Fruit fly (Drosophila melanogaster) whole organism, embryonic: ENCODE data around the gene MtnE.
A peak's percentile ranks its signal among the peaks of the same experiment; 100 is the strongest.

Experiments used
- Abd-B ChIP-seq: fragments of 200-800 bp; sonication (Bioruptor generic); optimal IDR thresholded peaks from 2 replicates; lab custom pipeline; 2018; ENCODE audit warnings: missing biosample characterization, mild to moderate bottlenecking, missing genetic modification characterization, moderate library complexity
- Atf6 ChIP-seq: fragments of 200-800 bp; sonication (Bioruptor generic); IDR thresholded peaks from 2 replicates; pipeline ENCODE4 v1.3.6; 2022; ENCODE audit warnings: missing biosample characterization, missing genetic modification characterization
- B-H1 ChIP-seq: fragments of 200-800 bp; sonication (Bioruptor generic); IDR thresholded peaks from 3 replicates; pipeline ENCODE4 v1.3.6; 2022; ENCODE audit warnings: missing biosample characterization, missing genetic modification characterization
- BtbVII ChIP-seq: fragments of 200-800 bp; sonication (Bioruptor generic); optimal IDR thresholded peaks from 3 replicates; lab custom pipeline; 2017; ENCODE audit warnings: missing biosample characterization, mild to moderate bottlenecking, missing genetic modification characterization
- CG10959 ChIP-seq: fragments of 200-800 bp; sonication (Bioruptor generic); IDR thresholded peaks from 2 replicates; pipeline ENCODE4 v1.3.6; 2022; ENCODE audit warnings: missing biosample characterization, missing genetic modification characterization
- CG11085 ChIP-seq: fragments of 200-800 bp; sonication (Bioruptor generic); IDR thresholded peaks from 2 replicates; pipeline ENCODE4 v1.3.6; 2022; ENCODE audit warnings: missing biosample characterization, missing genetic modification characterization
- CG11093 ChIP-seq: fragments of 200-800 bp; sonication (Bioruptor generic); IDR thresholded peaks from 3 replicates; pipeline ENCODE4 v1.3.6; 2022; ENCODE audit warnings: missing biosample characterization, missing genetic modification characterization
- CG11247 ChIP-seq: fragments of 200-800 bp; sonication (Bioruptor generic); IDR thresholded peaks from 2 replicates; pipeline ENCODE4 v1.3.6; 2022; ENCODE audit warnings: missing biosample characterization, missing genetic modification characterization
- CG14441 ChIP-seq: fragments of 200-800 bp; sonication (Bioruptor generic); IDR thresholded peaks from 2 replicates; pipeline ENCODE4 v1.3.6; 2022; ENCODE audit warnings: missing biosample characterization, missing genetic modification characterization
- CG1603 ChIP-seq: fragments of 200-800 bp; sonication (Bioruptor generic); optimal IDR thresholded peaks from 2 replicates; lab custom pipeline; 2019; ENCODE audit warnings: missing biosample characterization, mild to moderate bottlenecking, missing genetic modification characterization, moderate library complexity
- CG16813 ChIP-seq: fragments of 200-800 bp; sonication (Bioruptor generic); IDR thresholded peaks from 3 replicates; pipeline ENCODE4 v1.3.6; 2022; ENCODE audit warnings: missing biosample characterization, missing genetic modification characterization; ENCODE audit not compliant: partially characterized antibody
- CG17385 ChIP-seq: fragments of 200-800 bp; sonication (Bioruptor generic); optimal IDR thresholded peaks from 3 replicates; lab custom pipeline; 2018; ENCODE audit warnings: missing biosample characterization, mild to moderate bottlenecking, missing genetic modification characterization
- CG2129 ChIP-seq: fragments of 200-800 bp; sonication (Bioruptor generic); IDR thresholded peaks from 2 replicates; pipeline ENCODE4 v1.3.6; 2022; ENCODE audit warnings: missing biosample characterization, missing genetic modification characterization; ENCODE audit not compliant: partially characterized antibody
- CG2875 ChIP-seq: fragments of 200-800 bp; sonication (Bioruptor generic); optimal IDR thresholded peaks from 2 replicates; lab custom pipeline; 2017; ENCODE audit warnings: missing biosample characterization, mild to moderate bottlenecking, missing genetic modification characterization, missing genetic modification reagents
- CG4360 ChIP-seq: fragments of 200-800 bp; sonication (Bioruptor generic); IDR thresholded peaks from 2 replicates; pipeline ENCODE4 v1.3.6; 2022; ENCODE audit warnings: missing biosample characterization, missing genetic modification characterization
- CG7928 ChIP-seq: fragments of 200-800 bp; sonication (Bioruptor generic); optimal IDR thresholded peaks from 2 replicates; lab custom pipeline; 2017; ENCODE audit warnings: missing biosample characterization, mild to moderate bottlenecking, missing genetic modification characterization
- CG9727 ChIP-seq: fragments of 200-800 bp; sonication (Bioruptor generic); optimal IDR thresholded peaks from 3 replicates; lab custom pipeline; 2017; ENCODE audit warnings: missing biosample characterization, mild to moderate bottlenecking, missing genetic modification characterization
- CG9876 ChIP-seq: fragments of 200-800 bp; sonication (Bioruptor generic); optimal IDR thresholded peaks from 2 replicates; lab custom pipeline; 2016; ENCODE audit warnings: missing biosample characterization, missing genetic modification characterization
- Dbx ChIP-seq: fragments of 200-800 bp; sonication (Bioruptor generic); IDR thresholded peaks from 3 replicates; pipeline ENCODE4 v1.3.6; 2022; ENCODE audit warnings: missing biosample characterization, missing genetic modification characterization
- Dp ChIP-seq: fragments of 200-800 bp; sonication (Bioruptor generic); optimal IDR thresholded peaks from 2 replicates; lab custom pipeline; 2018; ENCODE audit warnings: missing biosample characterization, mild to moderate bottlenecking, missing genetic modification characterization, moderate library complexity
- E2f1 ChIP-seq: fragments of 200-800 bp; sonication (Bioruptor generic); IDR thresholded peaks from 2 replicates; pipeline ENCODE4 v1.3.6; 2022; ENCODE audit warnings: missing biosample characterization, missing genetic modification characterization
- Eip74EF ChIP-seq, 2 experiments: fragments of 200-800 bp in 1 of 2; fragments of >200 bp in 1 of 2; sonication (Bioruptor generic) in 1 of 2; optimal IDR thresholded peaks; 2 replicates each; lab custom pipeline; 2017 to 2019; ENCODE audit warnings: missing biosample characterization in 2 of 2, missing genetic modification characterization in 2 of 2, mild to moderate bottlenecking in 1 of 2, moderate library complexity in 1 of 2
- Hsf ChIP-seq: fragments of 200-800 bp; sonication (Bioruptor generic); optimal IDR thresholded peaks from 3 replicates; lab custom pipeline; 2016; ENCODE audit warnings: missing biosample characterization, missing genetic modification characterization
- Lim3 ChIP-seq: fragments of 200-800 bp; sonication (Bioruptor generic); IDR thresholded peaks from 2 replicates; pipeline ENCODE4 v1.3.6; 2022; ENCODE audit warnings: missing biosample characterization, missing genetic modification characterization
- MBD-R2 ChIP-seq: fragments of 200-800 bp; sonication (Bioruptor generic); IDR thresholded peaks from 2 replicates; pipeline ENCODE4 v1.3.6; 2022; ENCODE audit warnings: missing biosample characterization, missing genetic modification characterization
- MESR4 ChIP-seq: fragments of 200-800 bp; sonication (Bioruptor generic); optimal IDR thresholded peaks from 2 replicates; lab custom pipeline; 2018; ENCODE audit warnings: missing biosample characterization, mild to moderate bottlenecking, missing genetic modification characterization, moderate library complexity
- Mad ChIP-seq: fragments of 200-800 bp; sonication (Bioruptor generic); optimal IDR thresholded peaks from 2 replicates; lab custom pipeline; 2016; ENCODE audit warnings: missing biosample characterization, missing genetic modification characterization
- Med ChIP-seq: fragments of 200-800 bp; sonication (Bioruptor generic); peaks from one replicate; lab custom pipeline; 2016; ENCODE audit warnings: missing biosample characterization, missing genetic modification characterization, mild to moderate bottlenecking, inconsistent platforms, moderate library complexity
- Mes4 ChIP-seq: fragments of 200-800 bp; sonication (Bioruptor generic); optimal IDR thresholded peaks from 2 replicates; lab custom pipeline; 2016; ENCODE audit warnings: missing biosample characterization, missing genetic modification characterization
- Mrtf ChIP-seq: fragments of 200-800 bp; sonication (Bioruptor generic); IDR thresholded peaks from 3 replicates; pipeline ENCODE4 v1.3.6; 2022; ENCODE audit warnings: missing biosample characterization, missing genetic modification characterization
- Optix ChIP-seq: fragments of 200-800 bp; sonication (Bioruptor generic); IDR thresholded peaks from 3 replicates; pipeline ENCODE4 v1.3.6; 2022; ENCODE audit warnings: missing biosample characterization, missing genetic modification characterization
- Side ChIP-seq: fragments of 200-800 bp; sonication (Bioruptor generic); optimal IDR thresholded peaks from 2 replicates; lab custom pipeline; 2016; ENCODE audit warnings: missing biosample characterization, missing genetic modification characterization
- Ssrp ChIP-seq: fragments of 200-800 bp; sonication (Bioruptor generic); optimal IDR thresholded peaks from 2 replicates; lab custom pipeline; 2018; ENCODE audit warnings: missing biosample characterization, mild to moderate bottlenecking, missing genetic modification characterization, moderate library complexity
- Stat92E ChIP-seq, 3 experiments: fragments of >200 bp in 2 of 3; fragments of 200-800 bp in 1 of 3; sonication (Bioruptor generic) in 1 of 3; optimal IDR thresholded peaks; 2 replicates each; lab custom pipeline; 2017 to 2019; ENCODE audit warnings: missing biosample characterization in 3 of 3, missing genetic modification characterization in 3 of 3, mild to moderate bottlenecking in 1 of 3, moderate library complexity in 1 of 3
- Trl ChIP-seq, 3 experiments: fragments of >200 bp in 2 of 3; fragments of 200-800 bp in 1 of 3; sonication (Bioruptor generic) in 1 of 3; optimal IDR thresholded peaks; 2 replicates in 1 of 3; 3 replicates in 2 of 3; lab custom pipeline; 2016 to 2017; ENCODE audit warnings: missing biosample characterization in 1 of 3, missing genetic modification characterization in 1 of 3
- Usf ChIP-seq: fragments of 200-800 bp; sonication (Bioruptor generic); optimal IDR thresholded peaks from 2 replicates; lab custom pipeline; 2017; ENCODE audit warnings: missing genotype, missing biosample characterization, missing genetic modification characterization
- bowl ChIP-seq: fragments of 200-800 bp; sonication (Bioruptor generic); IDR thresholded peaks from 2 replicates; pipeline ENCODE4 v1.3.6; 2022; ENCODE audit warnings: missing biosample characterization, missing genetic modification characterization
- cato ChIP-seq: fragments of 200-800 bp; sonication (Bioruptor generic); optimal IDR thresholded peaks from 2 replicates; lab custom pipeline; 2016; ENCODE audit warnings: missing biosample characterization, missing genetic modification characterization, borderline replicate concordance
- croc ChIP-seq: fragments of 200-800 bp; sonication (Bioruptor generic); conservative IDR thresholded peaks from 3 replicates; pipeline ENCODE4 v1.3.6; 2022; ENCODE audit warnings: missing biosample characterization, missing genetic modification characterization
- dati ChIP-seq: fragments of 200-800 bp; sonication (Bioruptor generic); IDR thresholded peaks from 2 replicates; pipeline ENCODE4 v1.3.6; 2022; ENCODE audit warnings: missing biosample characterization, missing genetic modification characterization
- fru ChIP-seq: fragments of >200 bp; optimal IDR thresholded peaks from 2 replicates; lab custom pipeline; 2017
- odd ChIP-seq: fragments of 200-800 bp; sonication (Bioruptor generic); optimal IDR thresholded peaks from 2 replicates; lab custom pipeline; 2017; ENCODE audit warnings: missing biosample characterization, mild to moderate bottlenecking, missing genetic modification characterization
- pan ChIP-seq, 4 experiments: fragments of >200 bp in 3 of 4; fragments of 200-800 bp in 1 of 4; sonication (Bioruptor generic) in 1 of 4; optimal IDR thresholded peaks in 3 of 4; IDR thresholded peaks in 1 of 4; 2 replicates each; pipeline versions ENCODE4 v1.3.6 to Lab custom; 2017 to 2022; ENCODE audit warnings: missing biosample characterization in 2 of 4, missing genetic modification characterization in 2 of 4, mixed read lengths in 1 of 4
- pb ChIP-seq: fragments of 200-800 bp; sonication (Bioruptor generic); optimal IDR thresholded peaks from 3 replicates; lab custom pipeline; 2016; ENCODE audit warnings: missing biosample characterization, missing genetic modification characterization
- peb ChIP-seq: fragments of 200-800 bp; sonication (Bioruptor generic); IDR thresholded peaks from 2 replicates; pipeline ENCODE4 v1.3.6; 2022; ENCODE audit warnings: missing biosample characterization, missing genetic modification characterization
- pros ChIP-seq: fragments of 200-800 bp; sonication (Bioruptor generic); optimal IDR thresholded peaks from 3 replicates; lab custom pipeline; 2019; ENCODE audit warnings: missing biosample characterization, mild to moderate bottlenecking, missing genetic modification characterization, moderate library complexity
- row ChIP-seq: fragments of 200-800 bp; sonication (Bioruptor generic); IDR thresholded peaks from 3 replicates; pipeline ENCODE4 v1.3.6; 2022; ENCODE audit warnings: missing biosample characterization, missing genetic modification characterization
- run ChIP-seq: fragments of 200-800 bp; sonication (Bioruptor generic); optimal IDR thresholded peaks from 3 replicates; lab custom pipeline; 2018; ENCODE audit warnings: missing biosample characterization, mild to moderate bottlenecking, missing genetic modification characterization
- shn ChIP-seq: fragments of 200-800 bp; sonication (Bioruptor generic); optimal IDR thresholded peaks from 3 replicates; lab custom pipeline; 2016; ENCODE audit warnings: missing biosample characterization, missing genetic modification characterization

The MtnE gene

DNA sequence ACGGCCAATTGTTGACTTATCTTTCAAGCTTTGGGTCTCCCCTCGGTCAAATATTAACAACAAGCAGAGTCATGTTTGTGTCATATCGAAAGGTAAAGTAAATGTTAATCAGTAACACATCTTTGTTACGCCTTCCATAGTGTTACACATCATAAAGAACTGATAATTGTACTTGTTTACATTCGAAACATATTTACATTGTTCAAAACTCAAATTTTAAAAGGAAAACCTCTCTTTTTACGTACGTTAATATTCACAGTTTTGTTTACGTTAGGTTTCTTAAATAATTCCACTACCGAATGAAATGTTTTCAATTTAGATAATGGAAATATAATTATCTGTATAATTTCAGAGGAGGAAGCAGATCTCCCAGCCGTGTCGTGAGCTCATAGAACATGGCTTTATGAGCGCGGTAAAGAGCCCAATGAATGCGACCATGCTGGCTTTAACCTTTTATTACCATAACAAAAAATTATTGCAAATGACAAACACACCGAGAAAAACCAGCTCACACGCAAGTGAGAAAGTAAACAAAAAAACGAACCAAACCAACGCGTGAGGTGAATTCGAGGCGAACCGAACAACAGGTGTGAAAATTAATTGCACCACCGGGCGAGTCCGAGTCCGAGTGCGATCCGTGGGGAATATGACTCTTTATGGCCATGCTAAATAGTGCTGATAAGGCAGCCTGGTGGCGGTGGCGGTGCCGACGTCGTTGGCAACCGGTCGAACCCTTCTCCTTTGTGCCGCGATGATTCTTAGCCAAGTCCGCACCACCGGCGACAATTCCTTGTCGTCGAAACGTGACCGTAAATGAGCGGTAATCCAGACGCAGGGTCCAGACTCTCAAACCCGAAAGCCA, 8.0 kb upstream of the MtnE start (continued):
- TF ChIP-seq croc (no peak), pros (no peak), Hsf (no peak), Trl (optimal IDR thresholded peaks at IDR 0.05; lab: Kevin White, UChicago) (no peak), Trl (GFP tag; optimal IDR thresholded peaks at IDR 0.05; lab: Kevin White, UChicago) (peak; percentile 34), dati (GFP tag; lab: Robert Waterston, UW) (no peak), CG7928 (no peak), Dp (GFP tag; lab: Kevin White, UChicago) (no peak), B-H1 (no peak; the same call in 2 of the 3 replicates), CG17385 (peak; percentile 11), Usf (no peak), CG11247 (GFP tag; lab: Robert Waterston, UW) (no peak), Eip74EF (GFP tag; optimal IDR thresholded peaks at IDR 0.05; lab: Kevin White, UChicago) (peak in 1 of 2 experiments; percentile 19), MESR4 (GFP tag; lab: Kevin White, UChicago) (no peak), odd (GFP tag; lab: Kevin White, UChicago) (peak; percentile 54), CG9727 (GFP tag; lab: Kevin White, UChicago) (peak; percentile 73), CG2875 (GFP tag; lab: Kevin White, UChicago) (peak; percentile 58), bowl (no peak), Side (GFP tag; lab: Kevin White, UChicago) (no peak), E2f1 (no peak), Dbx (no peak), CG2129 (GFP tag; lab: Robert Waterston, UW) (no peak), CG9876 (GFP tag; lab: Kevin White, UChicago) (no peak), fru (lab: Kevin White, UChicago) (no peak), pan (optimal IDR thresholded peaks at IDR 0.05; lab: Kevin White, UChicago) (no peak), pan (GFP tag; optimal IDR thresholded peaks at IDR 0.05 in 1 of 2, IDR thresholded peaks at IDR 0.05 in 1 of 2) (no peak), Stat92E (GFP tag; optimal IDR thresholded peaks at IDR 0.05; lab: Kevin White, UChicago) (no peak), CG11093 (GFP tag; lab: Robert Waterston, UW) (no peak), row (GFP tag; lab: Robert Waterston, UW) (0 out of 3 replicates have a peak, but pooled peaks have one; percentile 24), Abd-B (GFP tag; lab: Kevin White, UChicago) (no peak), Atf6 (GFP tag; lab: Robert Waterston, UW) (peak; percentile 59), Med (GFP tag; lab: Kevin White, UChicago) (peak; percentile 34), BtbVII (no peak), cato (GFP tag; lab: Kevin White, UChicago) (no peak), CG1603 (peak; percentile 48), CG16813 (GFP tag; lab: Robert Waterston, UW) (no peak), Lim3 (GFP tag; lab: Robert Waterston, UW) (no peak), Mrtf (GFP tag; lab: Robert Waterston, UW) (no peak), Mad (GFP tag; lab: Kevin White, UChicago) (no peak), CG4360 (no peak), MBD-R2 (GFP tag; lab: Robert Waterston, UW) (no peak), peb (GFP tag; lab: Robert Waterston, UW) (no peak), CG14441 (GFP tag; lab: Robert Waterston, UW) (no peak), pb (GFP tag; lab: Kevin White, UChicago) (no peak), CG10959 (GFP tag; lab: Robert Waterston, UW) (no peak), shn (GFP tag; lab: Kevin White, UChicago) (no peak), run (tag; lab: Kevin White, UChicago) (no peak), Optix (GFP tag; lab: Robert Waterston, UW) (no peak), Ssrp (tag; lab: Kevin White, UChicago) (no peak), CG11085 (GFP tag; lab: Robert Waterston, UW) (no peak), Mes4 (GFP tag; lab: Kevin White, UChicago) (peak; percentile 18)
